Fruit fly (Drosophila melanogaster) S2 (cell line): Measurements from ENCODE around the gene Pmi.

ENCODE experiments used
- CG8478 ChIP-seq: fragments of >200 bp; optimal IDR thresholded peaks from 2 replicates; lab custom pipeline; 2018
- CTCF ChIP-seq, 2 experiments: fragments of >200 bp; optimal IDR thresholded peaks; 2 replicates each; lab custom pipeline; 2018

The Pmi gene

DNA sequence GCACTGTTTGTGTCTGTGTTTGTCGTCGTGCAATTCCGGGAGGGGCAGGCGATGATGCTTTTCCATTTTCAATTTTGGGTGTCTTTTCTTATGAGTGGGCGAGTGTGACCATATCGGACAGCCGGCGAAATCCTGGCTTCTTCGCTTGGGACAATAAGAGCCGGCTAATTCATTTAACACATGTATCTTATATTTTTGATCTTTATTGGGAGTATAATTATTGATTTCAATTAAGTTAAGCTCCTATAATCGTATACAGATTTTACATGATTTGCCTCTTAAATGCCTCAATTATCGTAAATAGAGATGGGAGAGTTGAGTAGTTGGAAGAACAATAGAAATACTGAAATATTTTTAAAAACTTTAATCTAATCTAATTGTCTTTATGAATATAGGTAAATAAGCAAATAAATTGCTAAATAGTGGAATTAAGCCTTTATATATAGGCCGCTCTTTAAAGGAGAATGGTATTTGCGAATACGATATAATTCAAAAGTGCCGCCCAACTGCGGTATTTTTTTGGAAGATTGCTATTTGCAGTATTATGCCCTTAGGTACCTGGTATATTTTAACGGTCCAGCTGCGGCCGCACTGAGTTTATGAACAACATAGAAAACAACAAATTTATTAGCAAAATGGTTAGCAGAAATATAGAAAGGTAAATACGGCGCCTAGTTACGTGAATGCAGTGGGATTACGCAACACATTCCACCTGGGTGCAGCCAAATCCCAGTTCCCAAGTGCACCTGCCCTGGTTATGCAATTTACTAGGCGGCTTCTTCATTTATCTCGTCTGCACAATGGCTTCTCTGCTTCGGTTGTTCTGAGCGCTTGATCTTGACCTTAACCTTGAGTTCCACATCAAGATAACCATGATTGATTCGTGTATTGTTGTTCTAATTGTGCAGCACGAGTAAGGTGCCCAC, at the start of gene Pmi, which contains the start of the genes Myt1 and PGRP-LD:
Gene Pmi, plus strand, starts transcription at position 576 of the 926 bp plus-strand sequence.
Gene Myt1, minus strand, starts transcription at position 116 of the 926 bp plus-strand sequence.
Gene PGRP-LD, plus strand, starts transcription at position 576 of the 926 bp plus-strand sequence.
- TF ChIP-seq CTCF (optimal IDR thresholded peaks at IDR 0.05; lab: Kevin White, UChicago) (no peak), CG8478 (no peak)

DNA sequence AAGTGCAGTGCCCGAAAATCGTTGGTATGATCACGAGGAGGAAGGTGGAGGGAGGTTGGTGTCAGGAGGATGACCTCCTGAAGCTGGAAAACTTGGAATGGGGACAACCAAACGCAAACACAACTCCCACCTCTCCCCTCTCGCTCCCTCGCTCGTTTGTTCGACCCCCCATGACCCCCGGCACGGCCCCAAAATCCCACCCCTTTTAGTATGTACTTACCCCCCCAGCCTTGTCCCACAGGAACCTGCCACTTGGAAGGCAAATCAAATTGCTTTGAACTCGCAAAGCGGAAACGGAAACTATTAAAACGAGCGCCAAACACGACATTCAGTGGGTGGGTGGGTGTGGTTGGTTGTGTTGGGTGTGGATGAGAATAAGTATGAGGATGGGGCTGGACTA, 48.2 kb upstream of the Pmi start:
- TF ChIP-seq CG8478, result no peak
- no peak for TF ChIP-seq CTCF (optimal IDR thresholded peaks at IDR 0.05; lab: Kevin White, UChicago)

DNA sequence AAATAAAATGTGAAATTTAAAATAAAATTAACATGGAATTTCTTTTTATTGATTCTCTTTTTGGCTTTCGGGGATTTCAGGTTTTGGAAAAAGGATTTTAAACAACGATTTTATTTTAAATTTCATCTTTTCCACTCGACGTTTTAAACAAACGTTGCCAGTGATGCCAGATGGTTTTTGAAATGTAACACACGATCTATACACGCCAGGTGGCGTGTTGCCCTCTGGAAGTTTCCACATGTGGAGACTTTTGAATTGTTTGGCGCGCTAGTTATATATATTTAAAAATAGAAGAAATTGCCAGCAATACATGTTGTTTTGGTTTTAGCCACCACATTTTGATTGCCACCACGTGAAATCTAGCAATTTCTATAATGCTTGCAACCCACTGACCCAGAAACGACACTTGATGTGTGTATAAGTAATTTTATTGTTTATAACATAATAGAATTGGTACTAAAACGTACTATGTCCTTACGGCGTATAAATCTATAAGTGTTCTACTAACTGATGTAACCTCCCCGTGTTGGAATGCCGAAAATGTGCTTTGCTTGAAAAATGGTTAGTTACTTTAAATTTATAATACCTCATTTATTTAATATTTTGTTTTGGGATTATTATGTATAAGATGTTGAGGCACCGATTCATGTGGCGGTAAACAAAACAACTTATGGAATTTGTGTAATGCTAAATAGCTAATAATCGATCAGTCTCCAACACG, 30.1 kb upstream of the Pmi start:
- TF ChIP-seq CTCF (optimal IDR thresholded peaks at IDR 0.05; lab: Kevin White, UChicago) (peak; percentile 86 to 96), CG8478 (no peak)

DNA sequence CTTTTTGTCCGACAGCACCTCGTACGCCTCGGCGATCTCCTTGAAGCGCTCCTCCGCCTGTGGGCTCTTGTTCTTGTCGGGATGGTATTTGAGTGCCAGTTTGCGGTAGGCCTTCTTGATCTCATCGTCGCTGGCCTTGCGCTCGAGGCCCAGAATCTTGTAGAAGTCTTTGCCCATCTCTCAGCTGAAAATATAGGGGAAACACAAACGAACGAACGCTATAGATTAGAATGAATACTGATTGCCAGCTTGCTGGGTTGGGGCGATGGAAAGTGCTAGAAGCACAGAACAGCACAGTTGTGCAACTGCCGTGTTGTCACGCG, 28.5 kb upstream of the Pmi start:
- no peak for TF ChIP-seq CTCF (optimal IDR thresholded peaks at IDR 0.05; lab: Kevin White, UChicago)
- no peak for TF ChIP-seq CG8478

DNA sequence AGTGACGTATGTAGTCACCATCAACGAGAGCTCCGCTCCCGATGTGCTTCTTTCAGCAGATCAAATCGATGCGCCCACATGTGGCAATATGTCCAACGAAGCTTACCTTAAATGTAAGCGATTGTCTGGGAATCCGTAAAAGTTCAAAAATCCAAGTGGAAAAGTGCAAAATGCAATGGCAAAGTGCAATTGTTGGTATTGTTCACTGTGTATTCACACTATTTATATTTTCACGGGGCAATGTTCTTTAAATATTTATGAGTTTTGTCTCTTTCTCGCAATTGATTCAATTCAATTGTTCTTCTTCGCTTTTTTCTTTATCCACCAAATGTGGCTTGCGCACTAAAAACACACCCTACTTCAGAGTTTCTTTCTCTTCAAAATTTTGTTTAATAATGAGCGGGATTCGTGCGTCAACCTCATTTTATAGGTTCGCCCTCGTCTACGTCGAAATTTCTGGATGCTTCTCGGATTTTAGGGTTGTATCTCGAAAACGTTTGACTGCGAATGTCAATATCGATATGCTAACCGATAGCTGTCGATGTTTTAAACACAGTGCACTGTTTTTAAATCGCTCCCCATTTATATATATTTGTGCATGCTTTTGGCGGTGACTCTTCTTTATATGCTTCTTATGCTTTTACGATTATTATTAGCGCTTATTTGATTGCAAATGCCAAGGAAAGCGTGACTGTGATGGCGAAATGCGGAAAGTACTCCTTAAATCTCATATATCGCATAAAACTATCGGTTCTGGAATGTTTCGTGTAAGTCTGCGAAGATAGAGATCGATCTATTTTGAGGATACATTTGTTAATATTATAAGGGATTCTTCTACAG, 27.9 kb upstream of the Pmi start, which contains the start of gene DnaJ-1:
Gene DnaJ-1, minus strand, starts transcription at position 450 of the 840 bp plus-strand sequence.
- no peak for TF ChIP-seq CG8478
- TF ChIP-seq CTCF (optimal IDR thresholded peaks at IDR 0.05; lab: Kevin White, UChicago), result peak in 1 of 2 experiments; percentile 13

DNA sequence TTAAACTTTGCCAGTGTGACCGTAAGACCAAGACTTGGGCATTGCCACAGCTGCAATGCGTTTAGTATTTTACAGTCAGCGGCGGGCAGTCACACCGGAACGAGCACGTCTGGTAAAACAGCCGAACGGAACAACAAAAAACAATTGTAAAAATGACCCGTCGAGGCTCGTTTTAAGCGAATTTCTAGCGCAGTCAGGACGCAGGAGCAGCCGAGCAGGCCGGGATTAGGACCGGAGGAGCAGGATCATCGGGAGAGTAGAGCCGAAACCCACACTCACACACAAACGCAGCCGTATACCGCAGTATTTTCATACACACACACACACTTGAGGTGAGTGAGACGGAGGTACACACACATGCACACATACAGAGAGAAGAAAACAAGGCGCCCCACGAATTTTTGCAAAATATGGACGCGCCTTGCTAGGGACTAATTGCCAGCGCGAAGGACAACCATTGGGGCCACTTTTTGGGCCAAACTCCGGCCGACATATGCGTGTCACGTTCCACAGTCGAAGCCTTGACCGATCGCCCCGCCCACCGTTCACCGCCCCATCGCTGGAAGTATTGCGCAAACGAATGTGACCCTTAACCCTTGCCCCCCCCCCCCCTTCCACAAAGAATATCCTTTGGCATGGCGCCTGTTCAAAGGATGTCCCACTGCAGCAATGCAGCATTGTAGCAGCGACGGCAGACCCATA, 26.8 kb upstream of the Pmi start, which contains the start of gene Usp47:
Gene Usp47, plus strand, starts transcription at position 71 of the 702 bp plus-strand sequence.
- TF ChIP-seq CTCF (optimal IDR thresholded peaks at IDR 0.05; lab: Kevin White, UChicago) (peak in 1 of 2 experiments; percentile 26), CG8478 (no peak)

DNA sequence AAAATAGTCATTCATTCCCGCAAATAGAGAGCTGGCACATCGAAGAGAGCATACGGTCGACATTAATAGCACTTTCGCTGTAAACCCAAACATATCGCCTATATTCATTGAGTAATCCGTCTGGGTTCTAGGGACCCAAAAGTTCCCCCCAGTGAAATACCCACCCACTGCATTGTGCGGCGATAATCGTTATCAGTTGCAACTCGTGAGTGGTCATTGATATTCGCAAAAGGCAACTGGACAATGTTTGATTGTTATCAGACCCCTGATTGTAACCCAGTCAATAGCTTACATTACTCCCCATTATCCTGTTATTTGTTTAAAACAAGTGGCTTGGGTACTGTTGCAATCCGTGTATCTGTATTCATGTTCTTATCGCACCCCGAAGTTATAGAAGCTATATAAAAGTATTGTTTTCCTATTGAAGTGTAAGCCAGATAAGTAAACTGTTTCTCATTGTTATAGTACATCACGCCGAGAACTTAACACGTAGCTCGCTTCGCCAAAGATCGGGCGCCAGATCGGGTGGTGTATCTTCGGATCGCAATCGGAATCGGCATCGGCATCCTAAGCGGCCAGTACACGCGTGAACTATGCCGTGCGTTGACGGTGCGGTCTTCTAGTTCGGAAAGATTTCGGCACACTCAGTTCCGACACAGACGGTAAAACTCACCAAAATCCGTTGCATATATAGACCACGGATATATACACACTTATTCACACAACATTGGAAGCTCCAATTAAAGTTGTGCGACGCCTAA, 26.1 kb upstream of the Pmi start:
- no peak for TF ChIP-seq CTCF (optimal IDR thresholded peaks at IDR 0.05; lab: Kevin White, UChicago)
- TF ChIP-seq CG8478, result no peak

DNA sequence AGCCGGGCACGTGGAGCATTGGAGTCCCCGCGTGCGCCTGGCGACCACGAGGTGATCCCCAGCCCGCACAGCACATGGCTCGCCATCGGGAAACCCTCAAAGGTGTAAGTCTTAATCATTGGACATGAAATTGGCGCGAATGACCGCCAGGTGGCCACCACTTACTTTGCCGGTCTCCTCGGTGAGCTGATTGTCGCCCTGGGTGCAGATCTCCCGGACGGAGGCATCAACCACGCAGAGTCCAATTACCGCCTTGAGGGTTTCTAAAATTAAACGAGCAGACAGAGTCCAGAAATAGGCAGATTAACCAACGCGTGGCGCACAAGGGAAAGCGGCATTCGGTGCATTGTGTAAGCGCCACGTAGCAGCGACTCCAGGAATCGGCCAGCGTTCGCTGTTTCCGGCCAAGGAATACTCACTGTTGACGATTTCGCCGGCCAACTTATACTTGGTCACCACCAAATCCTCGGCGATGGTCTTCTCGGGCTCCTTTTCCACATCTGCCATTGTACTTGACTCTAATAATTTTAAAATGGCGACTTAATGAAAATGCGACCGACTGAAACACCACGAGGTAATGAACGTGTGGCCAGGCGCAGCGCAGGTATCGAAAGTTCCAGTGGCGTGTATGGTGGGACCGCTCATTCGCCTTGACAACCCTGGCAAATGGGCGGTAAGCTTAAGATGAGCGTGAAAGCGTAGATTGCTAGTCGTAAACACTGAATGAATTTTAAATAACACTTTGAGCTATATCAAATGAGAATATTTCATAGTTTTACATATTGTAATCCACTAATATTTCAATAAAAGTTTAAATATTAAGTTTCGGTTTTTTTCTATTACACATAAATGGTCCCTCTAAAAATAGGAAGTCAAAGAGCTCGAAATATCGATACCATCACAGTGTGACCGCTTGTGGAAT, 14.7 kb upstream of the Pmi start, which contains the start of gene CG10576:
Gene CG10576, minus strand, starts transcription at position 781 of the 922 bp plus-strand sequence.
- no peak for TF ChIP-seq CG8478
- peak; percentile 30 to 59 for TF ChIP-seq CTCF (optimal IDR thresholded peaks at IDR 0.05; lab: Kevin White, UChicago)

DNA sequence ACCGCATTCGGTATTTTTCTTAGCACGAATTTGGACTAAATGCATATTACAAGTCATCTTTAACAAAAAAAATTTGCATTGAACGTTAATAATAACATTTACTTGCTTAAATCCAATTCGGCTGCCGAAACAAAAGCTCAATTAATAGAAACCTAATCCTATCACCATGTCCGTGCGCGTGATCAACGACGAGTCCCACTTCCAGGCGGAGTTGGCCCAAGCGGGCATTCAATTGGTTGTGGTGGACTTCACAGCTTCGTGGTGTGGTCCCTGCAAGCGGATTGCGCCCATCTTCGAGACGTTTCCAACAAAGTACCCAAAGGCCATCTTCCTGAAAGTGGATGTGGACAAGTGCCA, 14.0 kb upstream of the Pmi start, which contains the start of gene Txl:
Gene Txl, plus strand, starts transcription at position 3 of the 357 bp plus-strand sequence.
- TF ChIP-seq CTCF (optimal IDR thresholded peaks at IDR 0.05; lab: Kevin White, UChicago) (no peak), CG8478 (no peak)

DNA sequence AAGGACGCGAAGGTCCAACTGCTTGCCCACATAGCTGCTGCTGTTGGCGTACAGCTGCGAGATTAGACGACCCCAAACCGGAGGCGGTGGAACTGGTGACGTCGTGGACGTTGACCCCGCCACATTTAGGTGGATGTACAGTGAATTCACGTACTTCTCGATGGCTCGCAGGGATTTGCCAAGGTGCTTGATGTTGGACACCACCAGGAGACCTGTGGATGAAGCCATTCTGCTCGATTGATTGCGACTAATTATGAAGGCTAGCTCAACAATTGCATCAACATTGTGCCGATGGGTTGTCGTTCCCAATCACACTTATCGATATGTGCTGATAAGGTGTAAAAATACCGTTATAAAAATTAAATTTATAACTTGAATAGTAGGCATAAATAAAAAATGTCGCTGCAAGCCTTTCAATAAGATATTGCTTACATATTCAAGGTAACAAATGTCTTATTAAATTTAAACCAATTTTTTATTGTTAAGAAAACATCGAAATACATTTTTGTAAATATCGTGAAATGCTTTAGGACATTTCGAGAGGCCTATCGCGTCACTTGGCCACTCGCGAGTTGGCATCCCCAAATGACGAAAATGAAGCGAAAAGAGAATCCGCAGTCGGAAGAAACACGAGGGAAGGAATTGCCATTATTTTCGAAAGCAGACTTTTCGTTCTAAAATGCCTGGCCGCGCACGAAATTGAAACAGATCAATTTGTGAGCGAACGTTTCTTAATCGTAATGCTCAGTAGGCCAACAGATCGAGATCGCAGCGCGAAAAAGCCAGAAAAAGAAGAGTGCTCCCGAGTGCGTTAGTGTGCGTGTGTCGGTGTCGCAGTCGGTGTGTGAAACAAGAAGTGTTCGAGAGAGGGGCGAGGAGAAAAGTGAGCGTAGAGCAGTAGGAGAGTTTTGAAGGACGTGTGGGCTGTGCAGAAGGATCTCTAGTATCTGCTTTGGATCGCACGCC, 11.0 kb upstream of the Pmi start, which contains the start of the genes Ppat-Dpck and scny:
Gene Ppat-Dpck, minus strand, starts transcription at position 263 of the 966 bp plus-strand sequence.
Gene scny, plus strand, starts transcription at position 471 of the 966 bp plus-strand sequence.
- TF ChIP-seq CTCF (optimal IDR thresholded peaks at IDR 0.05; lab: Kevin White, UChicago) (peak in 1 of 2 experiments; percentile 6), CG8478 (no peak)
